Worm (Caenorhabditis elegans) whole organism, early embryonic: ENCODE data around the gene Y25C1A.7.

ENCODE experiments used
- B0310.2 ChIP-seq: sonication (generic microtip); optimal IDR thresholded peaks from 2 replicates; lab custom pipeline; 2016; ENCODE audit warnings: mild to moderate bottlenecking, missing genetic modification characterization, missing compliant biosample characterization
- F13C5.2 ChIP-seq: sonication (generic microtip); optimal IDR thresholded peaks from 2 replicates; lab custom pipeline; 2017; ENCODE audit warnings: mild to moderate bottlenecking, missing genetic modification characterization, inconsistent platforms, missing compliant biosample characterization
- aly-1 ChIP-seq: sonication (generic microtip); optimal IDR thresholded peaks from 2 replicates; lab custom pipeline; 2016; ENCODE audit warnings: missing genetic modification characterization, missing compliant biosample characterization
- ama-1 ChIP-seq: fragments of 150-350 bp; optimal IDR thresholded peaks from 2 replicates; lab custom pipeline; 2014
- ceh-13 ChIP-seq: fragments of 200-800 bp; sonication (Bioruptor generic); optimal IDR thresholded peaks from 2 replicates; lab custom pipeline; 2018; ENCODE audit warnings: mild to moderate bottlenecking, missing genetic modification characterization, missing compliant biosample characterization
- ceh-36 ChIP-seq: sonication (generic microtip); optimal IDR thresholded peaks from 2 replicates; lab custom pipeline; 2016; ENCODE audit warnings: missing genetic modification characterization, inconsistent platforms, missing compliant biosample characterization
- ets-7 ChIP-seq: sonication (generic microtip); optimal IDR thresholded peaks from 2 replicates; lab custom pipeline; 2016; ENCODE audit warnings: missing genotype, missing genetic modification characterization, missing compliant biosample characterization
- flt-1 ChIP-seq: fragments of 200-800 bp; sonication (Bioruptor generic); IDR thresholded peaks from 2 replicates; pipeline ENCODE4 v1.3.6; 2022; ENCODE audit warnings: missing genetic modification characterization, missing compliant biosample characterization
- hmbx-1 ChIP-seq: sonication (generic microtip); optimal IDR thresholded peaks from 2 replicates; lab custom pipeline; 2016; ENCODE audit warnings: mild to moderate bottlenecking, missing genetic modification characterization, missing compliant biosample characterization
- hmg-4 ChIP-seq: fragments of 200-800 bp; sonication (Bioruptor generic); optimal IDR thresholded peaks from 2 replicates; lab custom pipeline; 2018; ENCODE audit warnings: mild to moderate bottlenecking, missing genetic modification characterization, missing compliant biosample characterization
- hnd-1 ChIP-seq: sonication (generic microtip); optimal IDR thresholded peaks from 2 replicates; lab custom pipeline; 2016; ENCODE audit warnings: missing genetic modification characterization, missing compliant biosample characterization
- pes-1 ChIP-seq: fragments of 200-800 bp; sonication (Bioruptor generic); IDR thresholded peaks from 2 replicates; pipeline ENCODE4 v1.3.6; 2022; ENCODE audit warnings: missing genetic modification reagents, missing genetic modification characterization, missing compliant biosample characterization
- scrt-1 ChIP-seq: fragments of 200-800 bp; sonication (Bioruptor generic); IDR thresholded peaks from 2 replicates; pipeline ENCODE4 v1.3.6; 2022; ENCODE audit warnings: missing genetic modification characterization, missing compliant biosample characterization
- sea-1 ChIP-seq: fragments of 200-800 bp; sonication (Bioruptor generic); conservative IDR thresholded peaks from 2 replicates; pipeline ENCODE4 v1.3.6; 2022; ENCODE audit warnings: missing genetic modification characterization, missing compliant biosample characterization
- tbx-11 ChIP-seq: fragments of 200-800 bp; sonication (Bioruptor generic); IDR thresholded peaks from 2 replicates; pipeline ENCODE4 v1.3.6; 2022; ENCODE audit warnings: missing genetic modification characterization, missing compliant biosample characterization
- tbx-37 ChIP-seq: fragments of 200-800 bp; sonication (Bioruptor generic); conservative IDR thresholded peaks from 2 replicates; pipeline ENCODE4 v1.3.6; 2022; ENCODE audit warnings: missing genetic modification reagents, missing genetic modification characterization, missing compliant biosample characterization
- tra-4 ChIP-seq: sonication (generic microtip); optimal IDR thresholded peaks from 2 replicates; lab custom pipeline; 2017; ENCODE audit warnings: missing genetic modification characterization, missing compliant biosample characterization

The Y25C1A.7 gene

DNA sequence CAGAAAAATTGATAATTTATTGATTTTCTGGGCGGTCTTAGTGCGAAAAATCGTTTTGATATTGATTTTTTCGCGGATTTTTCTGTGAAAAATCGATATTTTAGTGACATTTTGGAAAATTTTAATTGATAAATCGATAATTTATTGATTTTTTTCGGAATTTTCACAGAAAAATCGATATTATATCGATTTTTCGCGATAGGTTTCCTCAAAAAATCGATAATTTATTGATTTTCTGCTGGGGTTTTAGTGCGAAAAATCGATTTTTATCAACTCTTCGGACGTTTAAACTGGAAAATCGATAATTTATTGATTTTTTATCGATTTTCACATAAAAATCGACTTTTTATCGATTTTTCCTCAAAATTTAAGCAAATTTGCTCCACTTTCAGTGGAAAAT is 3.4 kb downstream of the Y25C1A.7 start:
- no peak for TF ChIP-seq tbx-11
- no peak for TF ChIP-seq tra-4 (tag; lab: Kevin White, UChicago)
- TF ChIP-seq hnd-1: no peak
- TF ChIP-seq aly-1 (tag; lab: Kevin White, UChicago): no peak
- TF ChIP-seq B0310.2 (tag; lab: Kevin White, UChicago): no peak
- TF ChIP-seq ceh-13: no peak
- no peak for TF ChIP-seq ets-7 (tag; lab: Kevin White, UChicago)
- no peak for TF ChIP-seq ama-1
- no peak for TF ChIP-seq hmg-4 (GFP tag; lab: Kevin White, UChicago)
- TF ChIP-seq tbx-37 (GFP tag; lab: Robert Waterston, UW): no peak
- TF ChIP-seq F13C5.2 (tag; lab: Kevin White, UChicago): no peak
- TF ChIP-seq pes-1 (GFP tag; lab: Robert Waterston, UW): no peak

DNA sequence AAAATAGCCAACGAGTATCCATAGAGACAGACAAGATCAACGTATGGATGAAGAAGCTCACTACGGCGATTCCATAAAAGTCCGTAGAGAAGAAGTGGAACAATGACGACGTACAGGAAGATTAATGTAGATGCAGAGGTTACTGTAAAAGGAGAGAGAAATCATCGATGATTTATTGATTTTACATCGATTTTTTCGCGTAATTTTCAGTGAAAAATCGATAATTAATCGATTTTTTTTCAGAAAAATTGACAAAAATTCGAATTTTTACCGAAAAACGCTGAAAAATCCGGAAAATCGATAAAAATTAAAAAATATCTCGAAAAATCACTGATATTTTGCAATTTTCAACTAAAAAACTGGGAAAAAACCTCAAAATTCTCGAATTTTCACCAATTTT is 4.5 kb downstream of the Y25C1A.7 start:
- TF ChIP-seq tra-4 (tag; lab: Kevin White, UChicago) (no peak), ceh-13 (no peak), flt-1 (GFP tag; lab: Robert Waterston, UW) (no peak), ceh-36 (tag; lab: Kevin White, UChicago) (no peak), pes-1 (GFP tag; lab: Robert Waterston, UW) (no peak), tbx-37 (GFP tag; lab: Robert Waterston, UW) (no peak), tbx-11 (no peak), scrt-1 (GFP tag; lab: Robert Waterston, UW) (no peak), ets-7 (tag; lab: Kevin White, UChicago) (no peak), sea-1 (no peak), ama-1 (no peak), hmbx-1 (no peak)

DNA sequence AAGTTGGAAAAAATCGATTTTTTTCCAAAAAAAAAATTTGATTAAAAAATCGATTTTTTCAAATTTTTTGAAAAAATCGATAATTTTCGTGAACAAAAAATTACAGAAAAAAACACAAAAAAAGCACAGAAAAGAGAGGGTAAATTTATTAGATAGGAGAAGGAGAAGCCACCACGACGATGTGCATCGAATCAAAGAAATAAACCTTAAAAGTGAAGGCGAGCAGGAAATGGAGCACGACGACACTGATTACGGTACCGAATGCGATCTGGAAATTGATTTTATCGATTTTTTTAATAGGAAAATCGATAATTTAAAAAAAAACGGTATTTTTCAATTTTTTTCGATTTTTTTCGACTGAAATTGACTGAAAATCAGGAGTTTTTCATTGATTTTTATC is 5.8 kb downstream of the Y25C1A.7 start:
- TF ChIP-seq sea-1 (no peak), tra-4 (tag; lab: Kevin White, UChicago) (no peak), ceh-36 (tag; lab: Kevin White, UChicago) (no peak), hnd-1 (no peak), hmbx-1 (no peak), B0310.2 (tag; lab: Kevin White, UChicago) (no peak), tbx-37 (GFP tag; lab: Robert Waterston, UW) (no peak), aly-1 (tag; lab: Kevin White, UChicago) (no peak), ama-1 (no peak), pes-1 (GFP tag; lab: Robert Waterston, UW) (no peak), scrt-1 (GFP tag; lab: Robert Waterston, UW) (no peak), hmg-4 (GFP tag; lab: Kevin White, UChicago) (no peak), flt-1 (GFP tag; lab: Robert Waterston, UW) (no peak), F13C5.2 (tag; lab: Kevin White, UChicago) (no peak), ceh-13 (no peak), tbx-11 (no peak), ets-7 (tag; lab: Kevin White, UChicago) (no peak)

DNA sequence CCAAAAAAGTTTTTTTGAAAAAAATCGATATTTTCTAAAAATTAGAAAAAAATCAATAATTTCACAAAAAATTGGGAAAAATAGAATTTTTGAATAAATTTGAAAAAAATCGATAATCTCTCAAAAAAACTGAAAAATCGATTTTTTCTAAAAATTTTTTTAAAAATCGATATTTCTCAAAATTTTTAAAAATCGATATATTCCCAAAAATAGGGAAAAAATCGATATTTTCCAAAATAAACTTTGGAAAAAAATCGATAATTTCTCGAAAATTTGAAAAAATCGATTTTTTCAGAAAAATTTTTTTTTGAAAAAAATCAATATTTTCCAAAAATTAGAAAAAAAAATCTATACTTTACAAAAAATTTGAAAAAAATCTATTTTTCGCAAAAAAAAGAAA is 6.2 kb downstream of the Y25C1A.7 start:
- TF ChIP-seq sea-1 (no peak), hmbx-1 (no peak), ceh-36 (tag; lab: Kevin White, UChicago) (no peak), ets-7 (tag; lab: Kevin White, UChicago) (no peak), B0310.2 (tag; lab: Kevin White, UChicago) (no peak), hmg-4 (GFP tag; lab: Kevin White, UChicago) (no peak), pes-1 (GFP tag; lab: Robert Waterston, UW) (no peak), tra-4 (tag; lab: Kevin White, UChicago) (no peak), flt-1 (GFP tag; lab: Robert Waterston, UW) (no peak), aly-1 (tag; lab: Kevin White, UChicago) (no peak), hnd-1 (no peak), tbx-37 (GFP tag; lab: Robert Waterston, UW) (no peak), scrt-1 (GFP tag; lab: Robert Waterston, UW) (no peak), F13C5.2 (tag; lab: Kevin White, UChicago) (no peak)

DNA sequence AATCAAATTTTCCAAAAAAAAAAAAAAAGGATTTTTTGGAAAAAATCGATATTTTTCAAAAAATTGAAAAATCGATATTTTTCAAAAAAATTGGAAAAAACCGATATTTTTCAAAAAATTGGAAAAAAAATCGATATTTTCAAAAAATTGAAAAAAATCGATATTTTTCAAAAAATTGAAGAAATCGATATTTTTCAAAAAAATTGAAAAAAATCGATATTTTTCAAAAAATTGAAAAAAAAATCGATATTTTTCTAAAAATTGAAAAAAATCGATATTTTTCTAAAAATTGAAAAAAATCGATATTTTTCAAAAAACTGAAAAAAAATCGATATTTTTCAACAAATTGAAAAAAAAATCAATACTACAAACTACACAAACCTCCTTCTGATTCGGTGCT is 6.9 kb downstream of the Y25C1A.7 start:
- TF ChIP-seq flt-1 (GFP tag; lab: Robert Waterston, UW) (no peak), hmbx-1 (no peak), tra-4 (tag; lab: Kevin White, UChicago) (no peak)

DNA sequence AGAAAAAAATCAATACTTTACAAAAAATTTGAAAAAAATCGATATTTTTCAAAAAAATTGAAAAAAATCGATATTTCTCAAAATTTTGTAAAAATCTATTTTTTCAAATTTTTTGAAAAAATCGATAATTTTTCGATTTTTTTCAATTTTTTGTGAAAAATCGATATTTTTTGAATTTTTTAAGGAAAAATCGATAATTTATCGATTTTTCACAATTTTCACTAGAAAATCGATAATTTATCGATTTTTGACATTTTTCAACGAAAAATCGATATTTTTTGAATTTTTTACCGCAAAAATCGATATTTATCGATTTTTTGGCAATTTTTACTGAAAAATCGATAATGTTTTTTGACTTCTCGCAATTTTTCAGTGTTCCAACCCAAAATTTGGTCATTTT is 7.5 kb downstream of the Y25C1A.7 start:
- TF ChIP-seq ceh-13 (no peak), tbx-11 (no peak), hmg-4 (GFP tag; lab: Kevin White, UChicago) (no peak), ets-7 (tag; lab: Kevin White, UChicago) (no peak), ama-1 (no peak), sea-1 (no peak), hnd-1 (no peak), pes-1 (GFP tag; lab: Robert Waterston, UW) (no peak), hmbx-1 (no peak), ceh-36 (tag; lab: Kevin White, UChicago) (no peak), tra-4 (tag; lab: Kevin White, UChicago) (no peak), flt-1 (GFP tag; lab: Robert Waterston, UW) (no peak), F13C5.2 (tag; lab: Kevin White, UChicago) (no peak), B0310.2 (tag; lab: Kevin White, UChicago) (no peak), tbx-37 (GFP tag; lab: Robert Waterston, UW) (no peak), aly-1 (tag; lab: Kevin White, UChicago) (no peak), scrt-1 (GFP tag; lab: Robert Waterston, UW) (no peak)

DNA sequence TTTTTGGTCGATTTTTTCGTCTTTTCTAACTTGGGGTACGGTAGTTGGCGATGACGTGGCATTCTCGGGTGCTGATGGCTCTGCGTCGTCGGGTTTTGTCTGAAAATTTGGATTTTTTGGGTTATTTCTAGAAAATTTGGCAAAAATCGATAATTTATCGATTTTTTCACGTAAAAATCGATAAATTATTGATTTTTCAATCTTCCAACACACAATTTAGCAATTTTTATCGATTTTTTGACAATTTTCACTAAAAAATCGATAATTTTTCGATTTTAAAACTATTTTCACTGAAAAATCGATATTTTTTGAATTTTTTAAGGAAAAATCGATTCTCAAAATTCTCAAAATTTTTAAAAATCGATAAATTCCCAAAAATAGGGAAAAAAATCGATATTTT is 8.0 kb downstream of the Y25C1A.7 start:
- no peak for TF ChIP-seq ets-7 (tag; lab: Kevin White, UChicago)
- no peak for TF ChIP-seq ama-1
- no peak for TF ChIP-seq ceh-36 (tag; lab: Kevin White, UChicago)
- no peak for TF ChIP-seq tbx-11
- TF ChIP-seq ceh-13: no peak
- TF ChIP-seq aly-1 (tag; lab: Kevin White, UChicago): no peak
- TF ChIP-seq pes-1 (GFP tag; lab: Robert Waterston, UW): no peak
- TF ChIP-seq tra-4 (tag; lab: Kevin White, UChicago): no peak
- TF ChIP-seq scrt-1 (GFP tag; lab: Robert Waterston, UW): no peak
- no peak for TF ChIP-seq F13C5.2 (tag; lab: Kevin White, UChicago)
- TF ChIP-seq tbx-37 (GFP tag; lab: Robert Waterston, UW): no peak
- TF ChIP-seq flt-1 (GFP tag; lab: Robert Waterston, UW): no peak
- no peak for TF ChIP-seq hmbx-1
- no peak for TF ChIP-seq sea-1
- no peak for TF ChIP-seq B0310.2 (tag; lab: Kevin White, UChicago)
- no peak for TF ChIP-seq hmg-4 (GFP tag; lab: Kevin White, UChicago)
- TF ChIP-seq hnd-1: no peak
